5 worm cellular contexts compared by ENCODE assay signal in the genomic region with DNA sequence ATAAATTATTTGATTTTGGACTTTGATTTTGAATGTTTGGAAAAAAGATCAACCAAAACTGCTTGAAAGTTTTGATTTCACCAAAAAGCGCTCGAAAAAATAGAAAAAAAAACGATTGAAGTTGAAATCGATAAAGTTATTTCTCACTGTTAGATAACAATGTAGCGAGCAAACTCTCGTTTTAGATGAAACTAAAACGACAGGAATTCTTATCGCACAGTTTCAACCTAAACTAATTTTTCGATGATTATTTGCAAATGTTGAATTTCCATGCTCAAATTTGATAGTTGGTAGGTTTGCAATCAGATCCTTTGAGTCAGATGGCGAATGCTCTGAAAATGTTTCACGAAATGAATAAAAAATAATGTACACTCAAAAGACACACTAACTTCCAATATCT.
A peak's percentile ranks its signal among the peaks of the same experiment; 100 is the strongest.
TF ChIP-seq lines count a peak whose summit lies in the region.

No protein-coding gene starts in this region.

TF ChIP-seq in whole organism, L1 larva, 84 proteins besides CTCF, POLR2A, EP300 and RAD21:
- TF ChIP-seq zag-1 (tag; optimal IDR thresholded peaks at IDR 0.05; lab: Kevin White, UChicago) (no peak), hpl-2 (GFP tag; optimal IDR thresholded peaks at IDR 0.05; lab: Kevin White, UChicago) (no peak), mep-1 (tag; optimal IDR thresholded peaks at IDR 0.05; lab: Kevin White, UChicago) (no peak), elt-2 (tag; optimal IDR thresholded peaks at IDR 0.05; lab: Kevin White, UChicago) (peak; percentile 5)

TF ChIP-seq in whole organism, L2 larva, 48 proteins besides CTCF, POLR2A, EP300 and RAD21:
- TF ChIP-seq fos-1 (tag; optimal IDR thresholded peaks at IDR 0.05; lab: Kevin White, UChicago) = peak; percentile 74
- TF ChIP-seq nhr-25 (tag; optimal IDR thresholded peaks at IDR 0.05; lab: Kevin White, UChicago) = no peak
- no peak for TF ChIP-seq nhr-237 (tag; optimal IDR thresholded peaks at IDR 0.05; lab: Kevin White, UChicago)
- no peak for TF ChIP-seq nhr-10 (tag; optimal IDR thresholded peaks at IDR 0.05; lab: Kevin White, UChicago)
TF ChIP-seq in whole organism, L2 larva: peak in this region for 1.

TF ChIP-seq in whole organism, L3 larva, 47 proteins besides CTCF, POLR2A, EP300 and RAD21:
- peak; percentile 1 for TF ChIP-seq pqm-1 (tag; optimal IDR thresholded peaks at IDR 0.05; lab: Kevin White, UChicago)
- no peak for TF ChIP-seq sea-2 (GFP tag; optimal IDR thresholded peaks at IDR 0.05; lab: Kevin White, UChicago)
- TF ChIP-seq elt-2 (tag; optimal IDR thresholded peaks at IDR 0.05; lab: Kevin White, UChicago) = peak; percentile 46

TF ChIP-seq in whole organism, L4 larva, 104 proteins besides CTCF, POLR2A, EP300 and RAD21:
- TF ChIP-seq nhr-42 (GFP tag; IDR thresholded peaks at IDR 0.05; lab: Robert Waterston, UW) (no peak), hmg-1.1 (GFP tag; IDR thresholded peaks at IDR 0.05; lab: Robert Waterston, UW) (no peak), nhr-48 (tag; optimal IDR thresholded peaks at IDR 0.05; lab: Kevin White, UChicago) (no peak), pqm-1 (tag; optimal IDR thresholded peaks at IDR 0.05; lab: Kevin White, UChicago) (peak; percentile 73), ceh-20 (GFP tag; IDR thresholded peaks at IDR 0.05; lab: Robert Waterston, UW) (no peak), mxl-2 (GFP tag; conservative IDR thresholded peaks at IDR 0.05; lab: Robert Waterston, UW) (no peak), nhr-102 (tag; optimal IDR thresholded peaks at IDR 0.05; lab: Kevin White, UChicago) (no peak), unc-62 (GFP tag; optimal IDR thresholded peaks at IDR 0.05 in 1 of 2; lab: Kevin White, UChicago) (peak in 1 of 2 experiments; percentile 6), unc-62 (tag; optimal IDR thresholded peaks at IDR 0.05; lab: Kevin White, UChicago) (no peak), daf-19 (GFP tag; conservative IDR thresholded peaks at IDR 0.05; lab: Robert Waterston, UW) (no peak), Y75B8A.6 (GFP tag; IDR thresholded peaks at IDR 0.05; lab: Robert Waterston, UW) (no peak), lin-13 (GFP tag; optimal IDR thresholded peaks at IDR 0.05; lab: Kevin White, UChicago) (no peak), egl-27 (tag; optimal IDR thresholded peaks at IDR 0.05; lab: Kevin White, UChicago) (no peak)

TF ChIP-seq in whole organism, young adult, 124 proteins besides CTCF, POLR2A, EP300 and RAD21:
- peak; percentile 48 for TF ChIP-seq nhr-80 (tag; optimal IDR thresholded peaks at IDR 0.05; lab: Kevin White, UChicago)
- no peak for TF ChIP-seq zim-3 (tag; optimal IDR thresholded peaks at IDR 0.05; lab: Kevin White, UChicago)
